Fruit fly (Drosophila melanogaster) whole organism, adult: Measurements from ENCODE around the gene CG32512.

Source experiments
- CG11617 ChIP-seq: fragments of 200-800 bp; sonication (Bioruptor generic); optimal IDR thresholded peaks from 2 replicates; lab custom pipeline; 2017; ENCODE audit warnings: mild to moderate bottlenecking, missing biosample characterization, missing genetic modification reagents, missing genetic modification characterization
- CG12768 ChIP-seq: fragments of 200-800 bp; sonication (Bioruptor generic); optimal IDR thresholded peaks from 2 replicates; lab custom pipeline; 2017; ENCODE audit warnings: missing biosample characterization, missing genetic modification characterization, mild to moderate bottlenecking, moderate library complexity, missing genetic modification reagents
- CG14711 ChIP-seq: fragments of 200-800 bp; sonication (Bioruptor generic); optimal IDR thresholded peaks from 2 replicates; lab custom pipeline; 2018; ENCODE audit warnings: missing biosample characterization, mild to moderate bottlenecking, missing genetic modification characterization, moderate library complexity
- CG1620 ChIP-seq: fragments of 200-800 bp; sonication (Bioruptor generic); optimal IDR thresholded peaks from 2 replicates; lab custom pipeline; 2016; ENCODE audit warnings: missing biosample characterization, missing genetic modification characterization
- CG33017 ChIP-seq: fragments of 200-800 bp; sonication (Bioruptor generic); optimal IDR thresholded peaks from 2 replicates; lab custom pipeline; 2018; ENCODE audit warnings: missing biosample characterization, mild to moderate bottlenecking, missing genetic modification characterization, moderate library complexity
- CG5204 ChIP-seq: fragments of 200-800 bp; sonication (Bioruptor generic); optimal IDR thresholded peaks from 2 replicates; lab custom pipeline; 2016; ENCODE audit warnings: missing biosample characterization, missing genetic modification characterization
- CG7045 ChIP-seq: fragments of 200-800 bp; sonication (Bioruptor generic); optimal IDR thresholded peaks from 2 replicates; lab custom pipeline; 2017; ENCODE audit warnings: missing biosample characterization, mild to moderate bottlenecking, missing genetic modification characterization
- CG7101 ChIP-seq: fragments of 200-800 bp; sonication (Bioruptor generic); optimal IDR thresholded peaks from 2 replicates; lab custom pipeline; 2018; ENCODE audit warnings: missing biosample characterization, mild to moderate bottlenecking, missing genetic modification characterization, moderate library complexity
- Clk ChIP-seq: fragments of 200-800 bp; sonication (Bioruptor generic); optimal IDR thresholded peaks from 2 replicates; lab custom pipeline; 2017; ENCODE audit warnings: missing biosample characterization, missing genetic modification characterization
- Crg-1 ChIP-seq: fragments of 200-800 bp; sonication (Bioruptor generic); optimal IDR thresholded peaks from 2 replicates; lab custom pipeline; 2016; ENCODE audit warnings: missing biosample characterization, missing genetic modification characterization
- Hr96 ChIP-seq: fragments of 200-800 bp; sonication (Bioruptor generic); optimal IDR thresholded peaks from 2 replicates; lab custom pipeline; 2016; ENCODE audit warnings: missing biosample characterization, missing genetic modification characterization
- Mnt ChIP-seq: fragments of 200-800 bp; sonication (Bioruptor generic); optimal IDR thresholded peaks from 2 replicates; lab custom pipeline; 2016; ENCODE audit warnings: missing biosample characterization, mild to moderate bottlenecking, missing genetic modification characterization
- bab1 ChIP-seq: fragments of 200-800 bp; sonication (Bioruptor generic); optimal IDR thresholded peaks from 3 replicates; lab custom pipeline; 2019; ENCODE audit warnings: missing biosample characterization, mild to moderate bottlenecking, missing genetic modification characterization, moderate library complexity
- cic ChIP-seq: fragments of 200-800 bp; sonication (Bioruptor generic); optimal IDR thresholded peaks from 2 replicates; lab custom pipeline; 2017; ENCODE audit warnings: missing biosample characterization, mild to moderate bottlenecking, missing genetic modification characterization, moderate library complexity
- cnc ChIP-seq, 2 experiments: fragments of >200 bp; optimal IDR thresholded peaks; 2 replicates each; lab custom pipeline; 2017
- kay ChIP-seq: fragments of 200-800 bp; sonication (Bioruptor generic); peaks from one replicate; lab custom pipeline; 2016; ENCODE audit warnings: missing biosample characterization, missing genetic modification characterization, borderline replicate concordance
- ovo ChIP-seq: fragments of 200-800 bp; sonication (Bioruptor generic); optimal IDR thresholded peaks from 2 replicates; lab custom pipeline; 2016; ENCODE audit warnings: missing biosample characterization, missing genetic modification characterization
- pad ChIP-seq: fragments of 200-800 bp; sonication (Bioruptor generic); optimal IDR thresholded peaks from 3 replicates; lab custom pipeline; 2017; ENCODE audit warnings: missing biosample characterization, missing genetic modification characterization, mild to moderate bottlenecking, moderate library complexity, missing genetic modification reagents
- tj ChIP-seq: fragments of 200-800 bp; sonication (Bioruptor generic); optimal IDR thresholded peaks from 3 replicates; lab custom pipeline; 2017; ENCODE audit warnings: missing biosample characterization, mild to moderate bottlenecking, missing genetic modification characterization, moderate library complexity
- toe ChIP-seq: fragments of 200-800 bp; sonication (Bioruptor generic); optimal IDR thresholded peaks from 2 replicates; lab custom pipeline; 2016; ENCODE audit warnings: missing biosample characterization, missing genetic modification characterization

The CG32512 gene

dm6 chrX:21064927-21065326 is 2.4 kb downstream of the CG32512 start:
- peak; percentile 73 for TF ChIP-seq Mnt (GFP tag; lab: Kevin White, UChicago)
- peak; percentile 11 for TF ChIP-seq cic (GFP tag; lab: Kevin White, UChicago)
- TF ChIP-seq Hr96 (GFP tag; lab: Kevin White, UChicago): peak; percentile 91
- TF ChIP-seq toe (GFP tag; lab: Kevin White, UChicago): peak; percentile 50
- peak; percentile 80 for TF ChIP-seq CG5204 (GFP tag; lab: Kevin White, UChicago)
- peak; percentile 20 for TF ChIP-seq ovo (GFP tag; lab: Kevin White, UChicago)
- peak; percentile 62 for TF ChIP-seq CG1620
- peak; percentile 80 for TF ChIP-seq CG7045 (GFP tag; lab: Kevin White, UChicago)
- peak; percentile 83 for TF ChIP-seq Crg-1 (GFP tag; lab: Kevin White, UChicago)
- TF ChIP-seq CG14711: peak; percentile 85
- TF ChIP-seq cnc (optimal IDR thresholded peaks at IDR 0.05; lab: Kevin White, UChicago): no peak
- peak; percentile 89 for TF ChIP-seq CG12768 (GFP tag; lab: Kevin White, UChicago)
- TF ChIP-seq pad (GFP tag; lab: Kevin White, UChicago): peak; percentile 72
- peak; percentile 93 for TF ChIP-seq CG7101 (tag; lab: Kevin White, UChicago)
- peak; percentile 92 for TF ChIP-seq CG11617 (GFP tag; lab: Kevin White, UChicago)
- peak; percentile 59 for TF ChIP-seq kay (GFP tag; lab: Kevin White, UChicago)
- peak; percentile 88 for TF ChIP-seq bab1 (GFP tag; lab: Kevin White, UChicago)
- peak; percentile 54 for TF ChIP-seq Clk
- TF ChIP-seq tj (GFP tag; lab: Kevin White, UChicago): peak; percentile 79
- peak; percentile 85 for TF ChIP-seq CG33017

dm6 chrX:21060579-21060978 is 6.8 kb downstream of the CG32512 start:
- no peak for TF ChIP-seq Hr96 (GFP tag; lab: Kevin White, UChicago)
- peak; percentile 79 for TF ChIP-seq tj (GFP tag; lab: Kevin White, UChicago)
- no peak for TF ChIP-seq CG7101 (tag; lab: Kevin White, UChicago)
- TF ChIP-seq bab1 (GFP tag; lab: Kevin White, UChicago): peak; percentile 28
- no peak for TF ChIP-seq CG5204 (GFP tag; lab: Kevin White, UChicago)

- TF ChIP-seq CG14711 (peak; percentile 7), CG33017 (no peak), CG11617 (GFP tag; lab: Kevin White, UChicago) (peak; percentile 1), CG7045 (GFP tag; lab: Kevin White, UChicago) (no peak), tj (GFP tag; lab: Kevin White, UChicago) (peak; percentile 15), kay (GFP tag; lab: Kevin White, UChicago) (no peak), pad (GFP tag; lab: Kevin White, UChicago) (no peak), Mnt (GFP tag; lab: Kevin White, UChicago) (no peak), cnc (optimal IDR thresholded peaks at IDR 0.05; lab: Kevin White, UChicago) (no peak), CG12768 (GFP tag; lab: Kevin White, UChicago) (no peak), cic (GFP tag; lab: Kevin White, UChicago) (no peak), Clk (no peak), CG5204 (GFP tag; lab: Kevin White, UChicago) (no peak), CG7101 (tag; lab: Kevin White, UChicago) (peak; percentile 32), Crg-1 (GFP tag; lab: Kevin White, UChicago) (no peak), toe (GFP tag; lab: Kevin White, UChicago) (no peak), bab1 (GFP tag; lab: Kevin White, UChicago) (peak; percentile 3)
Measured at dm6 chrX:21058991-21059390, 8.3 kb downstream of the CG32512 start.

dm6 chrX:21058437-21058836 is 8.9 kb downstream of the CG32512 start:
- TF ChIP-seq CG11617 (GFP tag; lab: Kevin White, UChicago): no peak
- TF ChIP-seq Crg-1 (GFP tag; lab: Kevin White, UChicago): no peak
- TF ChIP-seq kay (GFP tag; lab: Kevin White, UChicago): peak; percentile 17

dm6 chrX:21056732-21057131 is 10.6 kb downstream of the CG32512 start:
- TF ChIP-seq Clk (no peak), CG1620 (no peak), CG14711 (no peak), CG33017 (no peak), tj (GFP tag; lab: Kevin White, UChicago) (no peak), kay (GFP tag; lab: Kevin White, UChicago) (no peak), CG5204 (GFP tag; lab: Kevin White, UChicago) (no peak), CG7101 (tag; lab: Kevin White, UChicago) (no peak), Mnt (GFP tag; lab: Kevin White, UChicago) (no peak), cnc (optimal IDR thresholded peaks at IDR 0.05; lab: Kevin White, UChicago) (no peak), cic (GFP tag; lab: Kevin White, UChicago) (no peak), ovo (GFP tag; lab: Kevin White, UChicago) (no peak), CG12768 (GFP tag; lab: Kevin White, UChicago) (no peak), Crg-1 (GFP tag; lab: Kevin White, UChicago) (no peak)

- TF ChIP-seq pad (GFP tag; lab: Kevin White, UChicago): peak; percentile 0
- no peak for TF ChIP-seq CG12768 (GFP tag; lab: Kevin White, UChicago)
- peak; percentile 2 for TF ChIP-seq tj (GFP tag; lab: Kevin White, UChicago)
Measured at dm6 chrX:21054963-21055480, 12.3 kb downstream of the CG32512 start.
